Fruit fly (Drosophila melanogaster): Measurements from ENCODE around the gene p115.

dm6 chrX:7878736-7879135 is 15.1 kb upstream of the p115 start, which contains the start of gene Ir7d:
- TF ChIP-seq Snoo (tag; optimal IDR thresholded peaks at IDR 0.05): no peak
- TF ChIP-seq gl (tag; optimal IDR thresholded peaks at IDR 0.05): no peak
- TF ChIP-seq EcR (GFP tag; optimal IDR thresholded peaks at IDR 0.05): no peak
- TF ChIP-seq CG17806 (tag; optimal IDR thresholded peaks at IDR 0.05): no peak
- no peak for TF ChIP-seq CG8301 (tag; optimal IDR thresholded peaks at IDR 0.05)
- no peak for TF ChIP-seq rn (GFP tag; IDR thresholded peaks at IDR 0.05)
- no peak for TF ChIP-seq CG13204 (GFP tag; optimal IDR thresholded peaks at IDR 0.05)
- TF ChIP-seq D1 (tag; optimal IDR thresholded peaks at IDR 0.05): no peak
- no peak for TF ChIP-seq CG9948 (tag; optimal IDR thresholded peaks at IDR 0.05)
- no peak for TF ChIP-seq CG15710 (tag; optimal IDR thresholded peaks at IDR 0.05)
- no peak for TF ChIP-seq Pif1B (GFP tag; optimal IDR thresholded peaks at IDR 0.05)
- no peak for TF ChIP-seq CG8159 (tag; optimal IDR thresholded peaks at IDR 0.05)
